Worm (Caenorhabditis elegans): ENCODE measurements around the gene T24E12.1.
"Not testable (repeated sequence)": the region's sequence is repeated elsewhere in the genome, so short reads cannot be mapped to it uniquely, and the experiment has no call there.

The T24E12.1 gene

DNA sequence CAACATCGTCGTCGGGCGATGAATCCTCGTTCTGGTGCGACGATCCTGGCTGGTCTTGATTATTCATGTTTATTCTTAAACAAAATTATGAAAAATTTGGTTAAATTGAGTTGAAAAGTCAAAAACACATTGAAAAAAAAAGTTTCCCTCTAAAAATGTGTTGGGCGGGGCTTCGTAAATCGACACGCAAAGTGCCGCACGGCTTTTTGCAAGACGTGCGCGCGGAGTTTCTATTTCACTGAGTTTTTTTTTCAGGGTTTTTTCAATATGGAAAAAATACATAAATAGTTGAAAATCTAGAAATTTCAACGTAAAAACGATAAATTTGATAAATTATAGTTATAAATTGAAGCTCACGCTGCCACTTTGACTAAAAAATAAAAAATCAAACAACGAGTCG is 22.7 kb downstream of the T24E12.1 start, which contains the start of gene F54D10.5:
TSS of gene F54D10.5 (minus strand) at position 74 of the 400 bp plus-strand sequence.
- TF ChIP-seq F13C5.2 (tag; optimal IDR thresholded peaks at IDR 0.05) = peak; percentile 45
- TF ChIP-seq aly-1 (tag; optimal IDR thresholded peaks at IDR 0.05) = no peak
- peak; percentile 14; the same call in 1 of the 2 replicates for TF ChIP-seq flt-1 (GFP tag; IDR thresholded peaks at IDR 0.05)
- TF ChIP-seq B0310.2 (tag; optimal IDR thresholded peaks at IDR 0.05) = no peak
- TF ChIP-seq tbx-11 (GFP tag; IDR thresholded peaks at IDR 0.05) = no peak
- TF ChIP-seq sea-1 (GFP tag; conservative IDR thresholded peaks at IDR 0.05) = no peak
- TF ChIP-seq tra-4 (tag; optimal IDR thresholded peaks at IDR 0.05) = no peak
- no peak for TF ChIP-seq hnd-1 (tag; optimal IDR thresholded peaks at IDR 0.05)
- no peak for TF ChIP-seq ama-1 (optimal IDR thresholded peaks at IDR 0.05)
- no peak for TF ChIP-seq ceh-36 (tag; optimal IDR thresholded peaks at IDR 0.05)
- TF ChIP-seq tbx-37 (GFP tag; conservative IDR thresholded peaks at IDR 0.05) = no peak
- TF ChIP-seq ets-7 (tag; optimal IDR thresholded peaks at IDR 0.05) = no peak
- no peak for TF ChIP-seq scrt-1 (GFP tag; IDR thresholded peaks at IDR 0.05)
- no peak for TF ChIP-seq hmg-4 (GFP tag; optimal IDR thresholded peaks at IDR 0.05)
- no peak for TF ChIP-seq hmbx-1 (tag; optimal IDR thresholded peaks at IDR 0.05)
- TF ChIP-seq ceh-13 (GFP tag; optimal IDR thresholded peaks at IDR 0.05) = no peak
- TF ChIP-seq pes-1 (GFP tag; IDR thresholded peaks at IDR 0.05) = peak; percentile 29; the same call in 1 of the 2 replicates

DNA sequence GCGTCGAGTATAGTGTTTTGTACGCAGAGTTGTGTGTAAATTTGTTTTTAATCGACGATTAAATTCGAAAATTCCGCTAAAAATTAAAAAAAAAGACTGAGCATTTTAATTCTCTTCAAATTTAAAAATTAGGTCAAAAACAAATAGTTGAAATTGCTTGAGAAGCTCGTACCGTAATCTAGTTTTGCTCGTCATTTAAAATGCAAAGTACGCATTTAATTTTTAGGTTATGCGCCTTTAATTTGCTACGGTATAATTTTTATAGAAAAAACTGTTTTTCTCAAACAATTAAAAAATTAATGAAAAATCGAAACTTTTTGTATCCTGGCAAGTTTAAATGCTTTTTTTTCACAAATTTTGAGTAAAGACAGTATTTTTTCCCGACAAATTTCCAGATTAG is 23.3 kb downstream of the T24E12.1 start:
- no peak for TF ChIP-seq pes-1 (GFP tag; IDR thresholded peaks at IDR 0.05)
- TF ChIP-seq hmbx-1 (tag; optimal IDR thresholded peaks at IDR 0.05) = no peak
- TF ChIP-seq ceh-13 (GFP tag; optimal IDR thresholded peaks at IDR 0.05) = no peak

DNA sequence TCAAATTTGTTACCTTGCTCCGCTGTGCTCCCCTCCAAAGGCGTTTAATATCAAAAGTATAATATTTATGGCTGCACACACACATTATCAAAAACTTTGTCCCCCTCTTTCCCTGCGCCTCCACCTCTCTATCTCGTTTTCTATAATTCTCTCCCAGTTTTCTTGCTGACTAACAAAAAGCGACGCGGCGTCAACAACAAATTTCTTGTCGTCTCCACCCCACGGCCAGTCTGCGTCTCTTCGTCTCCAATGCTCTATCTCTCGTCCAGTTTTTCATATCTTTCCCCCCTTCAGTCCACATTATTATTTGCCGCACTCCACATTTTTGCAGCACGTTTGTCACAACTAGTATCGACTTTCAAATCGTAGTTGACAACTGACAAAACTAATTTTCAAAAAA is 25.2 kb downstream of the T24E12.1 start:
- TF ChIP-seq sea-1 (GFP tag; conservative IDR thresholded peaks at IDR 0.05) (no peak), tra-4 (tag; optimal IDR thresholded peaks at IDR 0.05) (no peak), ama-1 (optimal IDR thresholded peaks at IDR 0.05) (no peak), hmbx-1 (tag; optimal IDR thresholded peaks at IDR 0.05) (no peak), flt-1 (GFP tag; IDR thresholded peaks at IDR 0.05) (no peak), hnd-1 (tag; optimal IDR thresholded peaks at IDR 0.05) (no peak)

- TF ChIP-seq ceh-36 (tag; optimal IDR thresholded peaks at IDR 0.05) (no peak), hmbx-1 (tag; optimal IDR thresholded peaks at IDR 0.05) (no peak), F13C5.2 (tag; optimal IDR thresholded peaks at IDR 0.05) (no peak), ama-1 (optimal IDR thresholded peaks at IDR 0.05) (no peak), hnd-1 (tag; optimal IDR thresholded peaks at IDR 0.05) (no peak), sea-1 (GFP tag; conservative IDR thresholded peaks at IDR 0.05) (no peak), tbx-37 (GFP tag; conservative IDR thresholded peaks at IDR 0.05) (no peak), aly-1 (tag; optimal IDR thresholded peaks at IDR 0.05) (no peak), hmg-4 (GFP tag; optimal IDR thresholded peaks at IDR 0.05) (no peak), pes-1 (GFP tag; IDR thresholded peaks at IDR 0.05) (no peak), ets-7 (tag; optimal IDR thresholded peaks at IDR 0.05) (no peak), ceh-13 (GFP tag; optimal IDR thresholded peaks at IDR 0.05) (no peak), tbx-11 (GFP tag; IDR thresholded peaks at IDR 0.05) (no peak), tra-4 (tag; optimal IDR thresholded peaks at IDR 0.05) (no peak), flt-1 (GFP tag; IDR thresholded peaks at IDR 0.05) (no peak), scrt-1 (GFP tag; IDR thresholded peaks at IDR 0.05) (no peak), B0310.2 (tag; optimal IDR thresholded peaks at IDR 0.05) (no peak)
These were observed 26.5 kb downstream of the T24E12.1 start, which contains the start of gene lido-15 for ce11 chrII:3811816-3812332. TSS of gene lido-15 (plus strand) at chrII:3812282.

ce11 chrII:3815445-3816208 is 30.3 kb downstream of the T24E12.1 start:
- TF ChIP-seq B0310.2 (tag; optimal IDR thresholded peaks at IDR 0.05) (no peak), sea-1 (GFP tag; conservative IDR thresholded peaks at IDR 0.05) (no peak), aly-1 (tag; optimal IDR thresholded peaks at IDR 0.05) (no peak), ceh-13 (GFP tag; optimal IDR thresholded peaks at IDR 0.05) (no peak), ets-7 (tag; optimal IDR thresholded peaks at IDR 0.05) (no peak), ama-1 (optimal IDR thresholded peaks at IDR 0.05) (no peak), tbx-37 (GFP tag; conservative IDR thresholded peaks at IDR 0.05) (no peak), pes-1 (GFP tag; IDR thresholded peaks at IDR 0.05) (no peak), F13C5.2 (tag; optimal IDR thresholded peaks at IDR 0.05) (no peak), tbx-11 (GFP tag; IDR thresholded peaks at IDR 0.05) (no peak), hmg-4 (GFP tag; optimal IDR thresholded peaks at IDR 0.05) (no peak), ceh-36 (tag; optimal IDR thresholded peaks at IDR 0.05) (no peak), hnd-1 (tag; optimal IDR thresholded peaks at IDR 0.05) (no peak), hmbx-1 (tag; optimal IDR thresholded peaks at IDR 0.05) (no peak), flt-1 (GFP tag; IDR thresholded peaks at IDR 0.05) (no peak)

DNA sequence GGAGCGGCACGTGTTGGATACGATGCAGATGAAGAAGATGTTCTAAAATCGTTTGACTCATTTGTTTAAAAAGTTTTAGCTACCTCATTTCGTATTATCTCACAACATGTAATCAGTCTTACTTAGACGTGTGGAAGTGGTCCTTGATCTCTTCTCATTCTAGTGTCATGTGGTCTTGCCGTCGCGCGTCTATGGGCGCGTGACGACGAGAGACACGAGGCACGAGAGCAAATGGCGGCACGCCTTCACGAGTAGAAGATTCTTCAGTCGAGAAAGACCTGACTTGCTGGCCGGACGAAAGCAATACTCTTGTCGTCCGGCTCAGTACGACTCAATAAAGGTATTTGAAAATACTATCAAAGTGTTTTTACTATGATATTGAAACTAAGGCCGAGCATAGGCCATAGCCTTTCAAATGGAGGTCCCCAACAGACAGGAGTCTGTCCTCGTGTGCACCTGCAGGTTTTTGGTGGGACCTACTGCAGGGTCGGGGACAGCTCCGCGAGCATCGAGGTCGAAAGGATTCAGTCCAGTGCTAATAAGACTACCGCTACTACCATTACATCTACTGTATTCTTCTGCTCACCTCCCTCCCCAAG is 31.0 kb downstream of the T24E12.1 start, which contains the start of gene fbxa-24:
TSS of gene fbxa-24 (plus strand) at position 276 of the 599 bp plus-strand sequence.
- not testable (repeated sequence) for TF ChIP-seq ets-7 (tag; optimal IDR thresholded peaks at IDR 0.05); tbx-37 (GFP tag; conservative IDR thresholded peaks at IDR 0.05); ceh-13 (GFP tag; optimal IDR thresholded peaks at IDR 0.05)

DNA sequence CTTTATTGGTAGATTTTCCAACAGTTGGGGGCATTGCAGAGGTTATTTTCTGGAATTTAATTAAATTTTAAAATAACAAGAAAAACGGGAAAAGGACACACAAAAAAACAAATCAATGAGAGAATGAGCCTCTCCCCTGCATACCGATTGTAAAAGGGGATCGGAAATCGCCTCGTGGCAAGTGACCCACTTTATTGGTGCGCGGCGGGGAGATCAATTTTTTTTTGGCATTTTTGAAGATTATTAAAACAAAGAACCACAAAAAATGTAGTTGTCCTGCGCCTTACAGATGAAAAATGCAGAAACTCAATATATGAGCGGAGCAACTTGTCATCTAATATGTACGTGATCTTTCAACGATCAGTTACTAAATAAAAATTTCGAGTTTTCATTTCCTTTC is 35.9 kb downstream of the T24E12.1 start, which contains the start of gene F54D10.7:
TSS of gene F54D10.7 (minus strand) at position 49 of the 400 bp plus-strand sequence.
- TF ChIP-seq ets-7 (tag; optimal IDR thresholded peaks at IDR 0.05) (no peak), ceh-36 (tag; optimal IDR thresholded peaks at IDR 0.05) (no peak), scrt-1 (GFP tag; IDR thresholded peaks at IDR 0.05) (no peak), tbx-37 (GFP tag; conservative IDR thresholded peaks at IDR 0.05) (no peak), tra-4 (tag; optimal IDR thresholded peaks at IDR 0.05) (no peak), pes-1 (GFP tag; IDR thresholded peaks at IDR 0.05) (no peak)
